Fruit fly (Drosophila melanogaster) whole organism, embryonic: ENCODE results near the gene Ca-Ma2d.

ENCODE experiments used
- CG10267 ChIP-seq: fragments of 200-800 bp; sonication (Bioruptor generic); optimal IDR thresholded peaks from 2 replicates; lab custom pipeline; 2018; ENCODE audit warnings: missing biosample characterization, mild to moderate bottlenecking, missing genetic modification characterization, moderate library complexity
- CG11504 ChIP-seq: fragments of 200-800 bp; sonication (Bioruptor generic); optimal IDR thresholded peaks from 3 replicates; lab custom pipeline; 2019; ENCODE audit warnings: missing biosample characterization, mild to moderate bottlenecking, missing genetic modification characterization, moderate library complexity
- CG1233 ChIP-seq: fragments of 200-800 bp; sonication (Bioruptor generic); optimal IDR thresholded peaks from 4 replicates; lab custom pipeline; 2018; ENCODE audit warnings: missing biosample characterization, mild to moderate bottlenecking, missing genetic modification characterization
- CG13123 ChIP-seq: fragments of 200-800 bp; sonication (Bioruptor generic); optimal IDR thresholded peaks from 2 replicates; lab custom pipeline; 2016; ENCODE audit warnings: missing biosample characterization, missing genetic modification characterization
- CG14965 ChIP-seq: fragments of 200-800 bp; sonication (Bioruptor generic); optimal IDR thresholded peaks from 2 replicates; lab custom pipeline; 2016; ENCODE audit warnings: missing biosample characterization, missing genetic modification characterization, borderline replicate concordance
- CG15073 ChIP-seq: fragments of 200-800 bp; sonication (Bioruptor generic); optimal IDR thresholded peaks from 2 replicates; lab custom pipeline; 2016; ENCODE audit warnings: missing biosample characterization, missing genetic modification characterization
- CG17328 ChIP-seq: fragments of 200-800 bp; sonication (Bioruptor generic); IDR thresholded peaks from 2 replicates; pipeline ENCODE4 v1.3.6; 2022; ENCODE audit warnings: missing biosample characterization, missing genetic modification characterization
- CG17829 ChIP-seq: fragments of 200-800 bp; optimal IDR thresholded peaks from 2 replicates; lab custom pipeline; 2019; ENCODE audit warnings: missing biosample characterization, mild to moderate bottlenecking, missing genetic modification characterization, moderate library complexity
- CG18011 ChIP-seq: fragments of 200-800 bp; sonication (Bioruptor generic); optimal IDR thresholded peaks from 2 replicates; lab custom pipeline; 2017; ENCODE audit warnings: missing biosample characterization, missing genetic modification characterization, mild to moderate bottlenecking, moderate library complexity, missing genotype
- CG2116 ChIP-seq: fragments of 200-800 bp; sonication (Bioruptor generic); optimal IDR thresholded peaks from 3 replicates; lab custom pipeline; 2018; ENCODE audit warnings: missing biosample characterization, mild to moderate bottlenecking, missing genetic modification characterization
- CG2129 ChIP-seq: fragments of 200-800 bp; sonication (Bioruptor generic); IDR thresholded peaks from 2 replicates; pipeline ENCODE4 v1.3.6; 2022; ENCODE audit warnings: missing biosample characterization, missing genetic modification characterization; ENCODE audit not compliant: partially characterized antibody
- CG31365 ChIP-seq: fragments of 200-800 bp; sonication (Bioruptor generic); optimal IDR thresholded peaks from 2 replicates; lab custom pipeline; 2018; ENCODE audit warnings: missing biosample characterization, mild to moderate bottlenecking, missing genetic modification characterization
- CG31441 ChIP-seq: fragments of 200-800 bp; sonication (Bioruptor generic); IDR thresholded peaks from 2 replicates; pipeline ENCODE4 v1.3.6; 2022; ENCODE audit warnings: missing biosample characterization, missing genetic modification characterization
- CG34376 ChIP-seq: fragments of 200-800 bp; sonication (Bioruptor generic); optimal IDR thresholded peaks from 2 replicates; lab custom pipeline; 2018; ENCODE audit warnings: missing biosample characterization, mild to moderate bottlenecking, missing genetic modification characterization
- CG5180 ChIP-seq: fragments of 200-800 bp; sonication (Bioruptor generic); optimal IDR thresholded peaks from 3 replicates; lab custom pipeline; 2017; ENCODE audit warnings: missing biosample characterization, missing genetic modification characterization, mild to moderate bottlenecking, moderate library complexity, missing genetic modification reagents
- CG5953 ChIP-seq: fragments of 200-800 bp; sonication (Bioruptor generic); IDR thresholded peaks from 2 replicates; pipeline ENCODE4 v1.3.6; 2022; ENCODE audit warnings: missing biosample characterization, missing genetic modification characterization
- CG6175 ChIP-seq: fragments of 200-800 bp; sonication (Bioruptor generic); IDR thresholded peaks from 3 replicates; pipeline ENCODE4 v1.3.6; 2022; ENCODE audit warnings: missing biosample characterization, missing genetic modification characterization
- CG6854 ChIP-seq: fragments of 200-800 bp; sonication (Bioruptor generic); optimal IDR thresholded peaks from 3 replicates; lab custom pipeline; 2017; ENCODE audit warnings: missing biosample characterization, mild to moderate bottlenecking, missing genetic modification characterization
- CG7357 ChIP-seq: fragments of 200-800 bp; sonication (Bioruptor generic); IDR thresholded peaks from 3 replicates; pipeline ENCODE4 v1.3.6; 2022; ENCODE audit warnings: missing biosample characterization, missing genetic modification characterization
- CG7556 ChIP-seq: fragments of 200-800 bp; sonication (Bioruptor generic); optimal IDR thresholded peaks from 2 replicates; lab custom pipeline; 2017; ENCODE audit warnings: missing biosample characterization, mild to moderate bottlenecking, missing genetic modification characterization
- CG9727 ChIP-seq: fragments of 200-800 bp; sonication (Bioruptor generic); optimal IDR thresholded peaks from 3 replicates; lab custom pipeline; 2017; ENCODE audit warnings: missing biosample characterization, mild to moderate bottlenecking, missing genetic modification characterization
- D19A ChIP-seq: fragments of 200-800 bp; optimal IDR thresholded peaks from 3 replicates; lab custom pipeline; 2019; ENCODE audit warnings: missing biosample characterization, mild to moderate bottlenecking, missing genetic modification characterization, moderate library complexity
- Drgx ChIP-seq: fragments of 200-800 bp; sonication (Bioruptor generic); IDR thresholded peaks from 2 replicates; pipeline ENCODE4 v1.3.6; 2022; ENCODE audit warnings: missing biosample characterization, missing genetic modification characterization
- Fer1 ChIP-seq: fragments of 200-800 bp; sonication (Bioruptor generic); optimal IDR thresholded peaks from 2 replicates; lab custom pipeline; 2017; ENCODE audit warnings: missing biosample characterization, mild to moderate bottlenecking, missing genetic modification characterization
- HLH3B ChIP-seq: fragments of 200-800 bp; sonication (Bioruptor generic); IDR thresholded peaks from 2 replicates; pipeline ENCODE4 v1.3.6; 2022; ENCODE audit warnings: missing biosample characterization, missing genetic modification characterization
- Jarid2 ChIP-seq: fragments of 200-800 bp; sonication (Bioruptor generic); optimal IDR thresholded peaks from 3 replicates; lab custom pipeline; 2017; ENCODE audit warnings: mild to moderate bottlenecking, missing biosample characterization, missing genetic modification reagents, missing genetic modification characterization
- Ravus ChIP-seq: fragments of 200-800 bp; sonication (Bioruptor generic); IDR thresholded peaks from 2 replicates; pipeline ENCODE4 v1.3.6; 2022; ENCODE audit warnings: missing biosample characterization, missing genetic modification characterization
- Sry-δ ChIP-seq: fragments of 200-800 bp; sonication (Bioruptor generic); optimal IDR thresholded peaks from 2 replicates; lab custom pipeline; 2016; ENCODE audit warnings: missing biosample characterization, missing genetic modification characterization
- Tbp ChIP-seq: fragments of >200 bp; optimal IDR thresholded peaks from 2 replicates; lab custom pipeline; 2018; ENCODE audit warnings: missing biosample characterization, missing genetic modification characterization
- eve ChIP-seq, 2 experiments: fragments of >200 bp; optimal IDR thresholded peaks; 2 replicates each; lab custom pipeline; 2017; ENCODE audit warnings: missing biosample characterization in 2 of 2, missing genetic modification characterization in 2 of 2
- ewg ChIP-seq: fragments of 200-800 bp; sonication (Bioruptor generic); optimal IDR thresholded peaks from 3 replicates; lab custom pipeline; 2017; ENCODE audit warnings: mild to moderate bottlenecking, missing biosample characterization, missing genetic modification reagents, missing genetic modification characterization
- fd3F ChIP-seq: fragments of 200-800 bp; sonication (Bioruptor generic); optimal IDR thresholded peaks from 2 replicates; lab custom pipeline; 2018; ENCODE audit warnings: missing biosample characterization, mild to moderate bottlenecking, missing genetic modification characterization, moderate library complexity
- gcm ChIP-seq: fragments of 200-800 bp; sonication (Bioruptor generic); optimal IDR thresholded peaks from 2 replicates; lab custom pipeline; 2019; ENCODE audit warnings: missing biosample characterization, mild to moderate bottlenecking, missing genetic modification characterization, moderate library complexity
- insv ChIP-seq, 2 experiments: fragments of 200-800 bp; sonication (Bioruptor generic); optimal IDR thresholded peaks; 3 replicates each; lab custom pipeline; 2016 to 2018; ENCODE audit warnings: missing biosample characterization in 2 of 2, missing genetic modification characterization in 2 of 2
- jumu ChIP-seq: fragments of 200-800 bp; sonication (Bioruptor generic); optimal IDR thresholded peaks from 3 replicates; lab custom pipeline; 2016; ENCODE audit warnings: missing biosample characterization, missing genetic modification characterization
- knrl ChIP-seq: fragments of 200-800 bp; sonication (Bioruptor generic); IDR thresholded peaks from 3 replicates; pipeline ENCODE4 v1.3.6; 2022; ENCODE audit warnings: missing biosample characterization, missing genetic modification characterization; ENCODE audit not compliant: partially characterized antibody
- lilli ChIP-seq: fragments of 200-800 bp; sonication (Bioruptor generic); optimal IDR thresholded peaks from 3 replicates; lab custom pipeline; 2016; ENCODE audit warnings: missing biosample characterization, missing genetic modification characterization
- lov ChIP-seq, 2 experiments: fragments of 200-800 bp in 1 of 2; fragments of >200 bp in 1 of 2; sonication (Bioruptor generic) in 1 of 2; IDR thresholded peaks in 1 of 2; optimal IDR thresholded peaks in 1 of 2; 2 replicates in 1 of 2; 3 replicates in 1 of 2; pipeline versions ENCODE4 v1.3.6 to Lab custom; 2017 to 2022; ENCODE audit warnings: missing biosample characterization in 1 of 2, missing genetic modification characterization in 1 of 2
- luna ChIP-seq: fragments of 200-800 bp; sonication (Bioruptor generic); optimal IDR thresholded peaks from 2 replicates; lab custom pipeline; 2016; ENCODE audit warnings: missing biosample characterization, missing genetic modification characterization
- oc ChIP-seq: fragments of 200-800 bp; sonication (Bioruptor generic); optimal IDR thresholded peaks from 2 replicates; lab custom pipeline; 2018; ENCODE audit warnings: missing biosample characterization, mild to moderate bottlenecking, missing genetic modification characterization, moderate library complexity
- repo ChIP-seq: fragments of 200-800 bp; sonication (Bioruptor generic); optimal IDR thresholded peaks from 2 replicates; lab custom pipeline; 2016; ENCODE audit warnings: missing biosample characterization, missing genetic modification characterization
- salm ChIP-seq: fragments of 200-800 bp; sonication (Bioruptor generic); optimal IDR thresholded peaks from 2 replicates; lab custom pipeline; 2018; ENCODE audit warnings: missing biosample characterization, mild to moderate bottlenecking, missing genetic modification characterization
- schlank ChIP-seq: fragments of 200-800 bp; sonication (Bioruptor generic); optimal IDR thresholded peaks from 2 replicates; lab custom pipeline; 2018; ENCODE audit warnings: missing biosample characterization, mild to moderate bottlenecking, missing genetic modification characterization
- shn ChIP-seq: fragments of 200-800 bp; sonication (Bioruptor generic); optimal IDR thresholded peaks from 3 replicates; lab custom pipeline; 2016; ENCODE audit warnings: missing biosample characterization, missing genetic modification characterization
- sima ChIP-seq: fragments of 200-800 bp; sonication (Bioruptor generic); optimal IDR thresholded peaks from 2 replicates; lab custom pipeline; 2016; ENCODE audit warnings: missing biosample characterization, missing genetic modification characterization
- slbo ChIP-seq: fragments of 200-800 bp; sonication (Bioruptor generic); IDR thresholded peaks from 2 replicates; pipeline ENCODE4 v1.3.6; 2022; ENCODE audit warnings: missing biosample characterization, missing genetic modification characterization
- slou ChIP-seq: fragments of 200-800 bp; sonication (Bioruptor generic); optimal IDR thresholded peaks from 3 replicates; lab custom pipeline; 2016; ENCODE audit warnings: missing biosample characterization, missing genetic modification characterization
- vnd ChIP-seq: fragments of 200-800 bp; sonication (Bioruptor generic); IDR thresholded peaks from 3 replicates; pipeline ENCODE4 v1.3.6; 2022; ENCODE audit warnings: missing biosample characterization, missing genetic modification characterization; ENCODE audit not compliant: partially characterized antibody
- vvl ChIP-seq: fragments of 200-800 bp; sonication (Bioruptor generic); IDR thresholded peaks from 2 replicates; pipeline ENCODE4 v1.3.6; 2022; ENCODE audit warnings: missing biosample characterization, missing genetic modification characterization
- zen2 ChIP-seq: fragments of 200-800 bp; sonication (Bioruptor generic); IDR thresholded peaks from 3 replicates; pipeline ENCODE4 v1.3.6; 2022; ENCODE audit warnings: missing biosample characterization, missing genetic modification characterization; ENCODE audit not compliant: partially characterized antibody
- zfh1 ChIP-seq: fragments of 200-800 bp; sonication (Bioruptor generic); IDR thresholded peaks from 3 replicates; pipeline ENCODE4 v1.3.6; 2022; ENCODE audit warnings: missing biosample characterization, missing genetic modification characterization

Ca-Ma2d gene

DNA sequence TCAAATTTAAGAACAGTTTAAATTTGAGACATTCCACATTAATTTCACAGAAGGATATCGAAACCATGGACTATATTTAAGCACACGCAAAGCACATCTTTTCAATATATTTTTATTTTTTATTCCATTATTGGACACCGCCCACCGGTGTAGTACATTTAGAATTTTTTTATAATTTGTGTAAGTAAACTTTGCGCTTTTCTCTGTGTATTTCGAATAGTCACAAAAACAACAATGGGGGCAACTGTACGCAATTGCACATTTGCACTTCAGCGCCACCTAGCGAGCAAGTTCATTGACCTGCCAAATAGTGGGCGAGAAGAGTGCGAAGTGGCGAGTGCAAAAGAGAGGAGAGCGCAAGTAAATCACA is 44.5 kb downstream of the Ca-Ma2d start (continued):
- TF ChIP-seq CG14965 (GFP tag; lab: Kevin White, UChicago) = no peak
- peak; percentile 64 for TF ChIP-seq CG11504 (tag; lab: Kevin White, UChicago)
- TF ChIP-seq ewg (GFP tag; lab: Kevin White, UChicago) = no peak
- TF ChIP-seq jumu (GFP tag; lab: Kevin White, UChicago) = no peak
- no peak for TF ChIP-seq repo (GFP tag; lab: Kevin White, UChicago)
- TF ChIP-seq slbo (GFP tag; lab: Robert Waterston, UW) = peak; percentile 47
- TF ChIP-seq lov (optimal IDR thresholded peaks at IDR 0.05; lab: Kevin White, UChicago) = no peak
- no peak for TF ChIP-seq lov (GFP tag; IDR thresholded peaks at IDR 0.05; lab: Robert Waterston, UW)
- no peak for TF ChIP-seq luna
- TF ChIP-seq salm (tag; lab: Kevin White, UChicago) = no peak
- TF ChIP-seq vvl = 0 out of 2 replicates have a peak, but pooled peaks have one; percentile 46
- TF ChIP-seq CG6854 (GFP tag; lab: Kevin White, UChicago) = peak; percentile 45
- peak; percentile 19; the same call in 1 of the 3 replicates for TF ChIP-seq zfh1
- TF ChIP-seq CG5180 = no peak
- TF ChIP-seq lilli (GFP tag; lab: Kevin White, UChicago) = peak; percentile 45
- TF ChIP-seq CG17829 (tag; lab: Kevin White, UChicago) = peak; percentile 4
- no peak for TF ChIP-seq CG2129 (GFP tag; lab: Robert Waterston, UW)
- no peak for TF ChIP-seq HLH3B (GFP tag; lab: Robert Waterston, UW)
- peak; percentile 2 for TF ChIP-seq fd3F
- TF ChIP-seq shn (GFP tag; lab: Kevin White, UChicago) = no peak
- no peak for TF ChIP-seq Tbp (GFP tag; lab: Kevin White, UChicago)
- no peak for TF ChIP-seq slou
- peak; percentile 63 for TF ChIP-seq CG9727 (GFP tag; lab: Kevin White, UChicago)
- peak; percentile 5 for TF ChIP-seq CG2116 (GFP tag; lab: Kevin White, UChicago)
- TF ChIP-seq CG10267 (tag; lab: Kevin White, UChicago) = peak; percentile 36
- TF ChIP-seq CG31365 = no peak
- TF ChIP-seq sima (GFP tag; lab: Kevin White, UChicago) = no peak
- TF ChIP-seq zen2 (GFP tag; lab: Robert Waterston, UW) = no peak
- no peak for TF ChIP-seq insv (GFP tag; optimal IDR thresholded peaks at IDR 0.05; lab: Kevin White, UChicago)
- TF ChIP-seq Fer1 (GFP tag; lab: Kevin White, UChicago) = peak; percentile 69
- peak; percentile 42 for TF ChIP-seq D19A (tag; lab: Kevin White, UChicago)
- TF ChIP-seq eve (GFP tag; optimal IDR thresholded peaks at IDR 0.05; lab: Kevin White, UChicago) = peak in 1 of 2 experiments; percentile 80
- TF ChIP-seq CG7357 = peak; percentile 29; the same call in 1 of the 3 replicates
- no peak for TF ChIP-seq CG13123 (GFP tag; lab: Kevin White, UChicago)
- TF ChIP-seq Drgx (GFP tag; lab: Robert Waterston, UW) = peak; percentile 89
- TF ChIP-seq Sry-δ (GFP tag; lab: Kevin White, UChicago) = no peak
- TF ChIP-seq gcm (GFP tag; lab: Kevin White, UChicago) = no peak
- TF ChIP-seq schlank (tag; lab: Kevin White, UChicago) = no peak
- no peak for TF ChIP-seq CG5953 (GFP tag; lab: Robert Waterston, UW)
- no peak for TF ChIP-seq CG34376 (GFP tag; lab: Kevin White, UChicago)
- no peak for TF ChIP-seq vnd (GFP tag; lab: Robert Waterston, UW)
- no peak for TF ChIP-seq CG15073 (GFP tag; lab: Kevin White, UChicago)
- no peak for TF ChIP-seq Jarid2 (GFP tag; lab: Kevin White, UChicago)
- peak; percentile 74 for TF ChIP-seq CG7556 (GFP tag; lab: Kevin White, UChicago)
- no peak for TF ChIP-seq knrl
- TF ChIP-seq CG31441 (GFP tag; lab: Robert Waterston, UW) = peak; percentile 61
- no peak for TF ChIP-seq CG17328 (GFP tag; lab: Robert Waterston, UW)
- TF ChIP-seq CG1233 (GFP tag; lab: Kevin White, UChicago) = peak; percentile 35
- no peak for TF ChIP-seq Ravus (GFP tag; lab: Robert Waterston, UW)
- no peak for TF ChIP-seq oc (tag; lab: Kevin White, UChicago)
- TF ChIP-seq CG18011 (GFP tag; lab: Kevin White, UChicago) = no peak
- no peak for TF ChIP-seq CG6175 (GFP tag; lab: Robert Waterston, UW)
